Worm (Caenorhabditis elegans) whole organism, L1 larva: ENCODE results near the gene F01G10.6.

ENCODE experiments used
- ceh-82 ChIP-seq, 3 experiments: fragments of 150-350 bp in 1 of 3; sonication (generic microtip) in 2 of 3; optimal IDR thresholded peaks; 2 replicates each; lab custom pipeline; 2014 to 2017; ENCODE audit warnings: missing biosample characterization in 3 of 3, missing genetic modification characterization in 3 of 3
- elt-2 ChIP-seq: sonication (generic microtip); optimal IDR thresholded peaks from 2 replicates; lab custom pipeline; 2016; ENCODE audit warnings: missing genetic modification characterization, mild to moderate bottlenecking, inconsistent platforms, missing compliant biosample characterization, missing genetic modification reagents
- jun-1 ChIP-seq: fragments of 150-350 bp; optimal IDR thresholded peaks from 2 replicates; lab custom pipeline; 2014; ENCODE audit warnings: missing biosample characterization, missing genetic modification reagents, missing genetic modification characterization
- nhr-11 ChIP-seq: fragments of 150-350 bp; optimal IDR thresholded peaks from 2 replicates; lab custom pipeline; 2014; ENCODE audit warnings: missing biosample characterization, missing genetic modification characterization
- nhr-77 ChIP-seq: fragments of 150-350 bp; optimal IDR thresholded peaks from 2 replicates; lab custom pipeline; 2014; ENCODE audit warnings: missing biosample characterization, missing genetic modification characterization
- nhr-84 ChIP-seq: sonication (generic microtip); optimal IDR thresholded peaks from 2 replicates; lab custom pipeline; 2017; ENCODE audit warnings: missing biosample characterization, missing genetic modification characterization
- snpc-4 ChIP-seq: fragments of 150-350 bp; optimal IDR thresholded peaks from 2 replicates; lab custom pipeline; 2014; ENCODE audit warnings: missing biosample characterization, missing genetic modification characterization
- sox-4 ChIP-seq: sonication (generic microtip); optimal IDR thresholded peaks from 2 replicates; lab custom pipeline; 2016; ENCODE audit warnings: missing genetic modification characterization, missing compliant biosample characterization
- unc-130 ChIP-seq: fragments of 150-350 bp; optimal IDR thresholded peaks from 2 replicates; lab custom pipeline; 2017; ENCODE audit warnings: missing biosample characterization, missing genetic modification characterization, inconsistent platforms
- zag-1 ChIP-seq: fragments of 150-350 bp; optimal IDR thresholded peaks from 2 replicates; lab custom pipeline; 2014; ENCODE audit warnings: missing biosample characterization, missing genetic modification characterization

DNA sequence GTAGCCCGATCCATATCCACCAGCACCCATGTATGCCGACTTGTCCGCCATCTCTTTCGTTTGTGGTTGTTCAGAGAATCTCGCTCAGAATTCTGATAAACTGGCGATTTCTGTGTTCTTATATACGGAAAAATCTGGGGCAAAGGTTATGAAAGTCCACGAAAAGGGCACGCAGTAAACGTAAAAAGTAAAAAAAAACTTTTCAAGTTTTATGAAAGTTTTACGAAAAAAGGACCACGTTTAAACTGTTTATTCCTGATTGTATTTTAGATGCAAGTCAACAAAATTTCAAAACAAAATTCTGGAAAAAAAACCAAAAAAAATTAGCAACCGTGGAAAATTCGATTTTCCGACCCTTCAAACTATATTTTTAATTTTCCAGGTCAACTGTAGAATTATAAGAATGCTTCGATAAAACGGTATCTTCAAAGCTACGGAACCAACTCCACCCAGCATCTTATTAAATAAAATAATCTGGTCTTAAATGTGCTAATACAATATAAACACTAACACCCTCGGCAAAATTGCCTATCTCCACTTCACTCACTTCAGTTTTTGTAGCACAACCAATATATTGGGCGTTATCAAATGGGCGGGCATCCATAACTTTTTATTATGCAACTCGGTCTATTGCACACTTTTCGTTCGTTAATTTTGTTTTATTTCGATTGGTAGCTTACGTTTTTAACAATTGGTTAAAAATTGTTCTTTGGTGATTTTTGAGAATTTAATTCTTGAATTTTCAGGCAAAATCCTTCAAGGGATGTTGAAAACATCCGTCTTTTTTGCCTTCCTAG, 41.9 kb upstream of the F01G10.6 start, which contains the start of the genes nspd-7 and Y43C5A.2:
- no peak for TF ChIP-seq nhr-77
- no peak for TF ChIP-seq snpc-4
- TF ChIP-seq jun-1 (tag; lab: Kevin White, UChicago) = no peak
- no peak for TF ChIP-seq unc-130 (tag; lab: Kevin White, UChicago)
- TF ChIP-seq nhr-84 (tag; lab: Kevin White, UChicago) = no peak
- TF ChIP-seq sox-4 (tag; lab: Kevin White, UChicago) = no peak
- no peak for TF ChIP-seq zag-1
- peak; percentile 69 for TF ChIP-seq elt-2
- no peak for TF ChIP-seq nhr-11 (tag; lab: Kevin White, UChicago)
- no peak for TF ChIP-seq ceh-82 (tag; optimal IDR thresholded peaks at IDR 0.05; lab: Kevin White, UChicago)
